Worm (Caenorhabditis elegans): ENCODE data around the gene Y43F8B.18.
A peak's percentile ranks its signal among the peaks of the same experiment; 100 is the strongest.

Y43F8B.18 gene

ce11 chrV:19473842-19474514, 11.8 kb upstream of the Y43F8B.18 start, which contains the start of gene Y43F8B.10:
Y43F8B.10 (plus strand) TSS chrV:19474464.
- TF ChIP-seq ZK546.5 (tag; optimal IDR thresholded peaks at IDR 0.05) (no peak), pha-4 (GFP tag; IDR thresholded peaks at IDR 0.05) (no peak), pha-4 (tag; optimal IDR thresholded peaks at IDR 0.05) (no peak), nhr-48 (tag; optimal IDR thresholded peaks at IDR 0.05) (no peak), set-16 (GFP tag; IDR thresholded peaks at IDR 0.05) (peak; percentile 52; the same call in 1 of the 2 replicates), tag-97 (GFP tag; IDR thresholded peaks at IDR 0.05) (no peak), dpl-1 (GFP tag; optimal IDR thresholded peaks at IDR 0.05) (no peak), spr-3 (GFP tag; optimal IDR thresholded peaks at IDR 0.05) (no peak), fkh-10 (GFP tag; optimal IDR thresholded peaks at IDR 0.05) (no peak)

ce11 chrV:19477302-19477701, 8.5 kb upstream of the Y43F8B.18 start:
- TF ChIP-seq nhr-76 (tag; optimal IDR thresholded peaks at IDR 0.05) = no peak
- TF ChIP-seq mep-1 (tag; optimal IDR thresholded peaks at IDR 0.05) = no peak
- TF ChIP-seq arid-1 (GFP tag; conservative IDR thresholded peaks at IDR 0.05) = no peak
- TF ChIP-seq lim-7 (GFP tag; IDR thresholded peaks at IDR 0.05) = no peak
- TF ChIP-seq spr-3 (GFP tag; optimal IDR thresholded peaks at IDR 0.05) = no peak
- no peak for TF ChIP-seq zag-1 (tag; optimal IDR thresholded peaks at IDR 0.05)
- TF ChIP-seq F10B5.3 (tag; optimal IDR thresholded peaks at IDR 0.05) = no peak
- TF ChIP-seq Y105C5A.15 (GFP tag; IDR thresholded peaks at IDR 0.05) = no peak
- TF ChIP-seq lin-15B (tag; optimal IDR thresholded peaks at IDR 0.05) = no peak
- no peak for TF ChIP-seq dmd-9 (GFP tag; IDR thresholded peaks at IDR 0.05)
- TF ChIP-seq mdl-1 (tag; optimal IDR thresholded peaks at IDR 0.05) = no peak
- no peak for TF ChIP-seq nhr-77 (tag; optimal IDR thresholded peaks at IDR 0.05)

- no peak for TF ChIP-seq madf-5 (GFP tag; IDR thresholded peaks at IDR 0.05)
- no peak for TF ChIP-seq dmd-6 (GFP tag; IDR thresholded peaks at IDR 0.05)
- no peak for TF ChIP-seq unc-130 (GFP tag; optimal IDR thresholded peaks at IDR 0.05)
These were observed 7.9 kb upstream of the Y43F8B.18 start, which contains the start of gene Y43F8B.9 for ce11 chrV:19477852-19478251. Y43F8B.9 (plus strand) TSS chrV:19478152.

- TF ChIP-seq aha-1 (tag) (peak; percentile 68), ceh-62 (tag; optimal IDR thresholded peaks at IDR 0.05) (no peak)
These were observed 3.3 kb upstream of the Y43F8B.18 start, which contains the start of gene Y43F8B.22 for ce11 chrV:19482535-19482934. Y43F8B.22 (plus strand) TSS chrV:19482835.

DNA sequence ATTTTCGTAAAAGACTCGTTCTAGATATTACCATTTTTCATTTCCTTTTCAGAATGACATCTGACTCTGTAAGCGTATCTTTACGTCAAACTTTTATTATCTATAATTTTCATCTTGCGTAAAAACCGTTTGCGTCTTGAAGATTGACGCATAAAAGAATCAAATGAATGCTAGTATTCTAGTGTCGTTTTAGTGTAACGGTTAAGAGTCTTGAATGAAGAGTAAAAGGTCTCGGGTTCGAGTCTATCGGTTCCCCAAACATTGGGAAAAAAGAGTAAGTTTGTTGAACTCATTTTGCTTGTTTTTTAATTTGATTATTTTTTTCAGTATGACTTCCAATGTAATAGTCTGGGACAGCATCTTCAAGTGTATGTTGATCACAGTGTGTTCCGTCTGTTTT, 1.3 kb upstream of the Y43F8B.18 start, which contains the start of gene Y43F8B.17:
Gene Y43F8B.17, plus strand, starts transcription at position 215 of the 400 bp plus-strand sequence.
- no peak for TF ChIP-seq nhr-10 (tag; optimal IDR thresholded peaks at IDR 0.05)
- no peak for TF ChIP-seq nhr-48 (tag; optimal IDR thresholded peaks at IDR 0.05)
- no peak for TF ChIP-seq mxl-2 (GFP tag; conservative IDR thresholded peaks at IDR 0.05)
- TF ChIP-seq ces-1 (GFP tag; optimal IDR thresholded peaks at IDR 0.05) = no peak
- TF ChIP-seq aha-1 (tag) = no peak
- TF ChIP-seq nhr-41 (GFP tag; IDR thresholded peaks at IDR 0.05) = no peak
- TF ChIP-seq egl-43 (GFP tag; IDR thresholded peaks at IDR 0.05) = no peak

ce11 chrV:19485261-19485660, 529 bp upstream of the Y43F8B.18 start, which contains the start of gene Y43F8B.28:
Y43F8B.28 (plus strand) TSS chrV:19485319.
- TF ChIP-seq set-16 (GFP tag; IDR thresholded peaks at IDR 0.05) (peak; percentile 95), hmg-1.1 (GFP tag; IDR thresholded peaks at IDR 0.05) (no peak)

Data from whole organism, L4 larva.